Fruit fly (Drosophila melanogaster): ENCODE measurements around the gene PGRP-SA.
A peak's percentile ranks its signal among the peaks of the same experiment; 100 is the strongest.

PGRP-SA gene

DNA sequence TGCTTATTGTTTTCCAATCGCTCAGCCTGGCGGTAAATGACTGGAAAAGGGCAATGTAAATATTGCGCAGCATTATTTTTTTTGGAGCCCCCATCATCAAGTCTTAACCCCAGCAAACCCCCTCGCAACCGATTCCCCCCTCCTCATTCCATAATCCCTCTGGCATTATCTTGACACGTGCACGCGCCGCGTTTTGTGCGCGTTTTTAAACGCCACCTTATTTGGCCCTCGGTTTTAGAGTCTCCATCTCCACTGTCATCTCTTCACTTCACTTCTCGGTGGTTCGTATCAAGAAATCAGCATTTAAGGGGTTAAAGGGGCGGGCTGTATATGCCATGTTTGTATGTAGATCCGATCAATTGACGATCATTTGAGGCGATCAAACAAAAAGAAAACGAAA, 14.5 kb upstream of the PGRP-SA start:
- TF ChIP-seq Dif (GFP tag; optimal IDR thresholded peaks at IDR 0.05; ENCODE audit: partially characterized antibody) (no peak), dmrt93B (GFP tag; optimal IDR thresholded peaks at IDR 0.05) (no peak), dl (GFP tag; optimal IDR thresholded peaks at IDR 0.05; ENCODE audit: insufficient read depth in 1 of 2, partially characterized antibody in 2 of 2) (no peak)

DNA sequence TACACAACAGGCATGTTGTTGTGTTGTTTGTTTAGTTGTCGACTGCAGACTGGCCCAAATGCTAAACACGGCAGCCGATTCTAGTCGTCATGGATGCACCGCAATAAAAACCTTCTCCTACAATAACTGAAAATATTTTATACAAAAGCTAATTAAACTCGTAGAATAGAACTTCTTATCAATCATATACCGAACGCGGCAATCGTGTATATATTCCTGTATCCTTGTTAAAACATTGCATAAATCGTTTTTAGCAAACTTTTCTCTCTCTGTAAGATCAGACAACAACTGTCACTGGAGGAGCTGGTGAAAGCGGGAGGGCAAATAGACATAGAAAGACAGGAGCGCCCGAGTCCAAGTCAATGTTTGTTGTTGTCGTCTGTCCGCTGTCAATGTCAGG, 12.7 kb upstream of the PGRP-SA start:
- TF ChIP-seq Hr83 (GFP tag; optimal IDR thresholded peaks at IDR 0.05; ENCODE audit: poor library complexity, severe bottlenecking): no peak
- TF ChIP-seq foxo (GFP tag; optimal IDR thresholded peaks at IDR 0.05): peak in 1 of 2 experiments; percentile 17

DNA sequence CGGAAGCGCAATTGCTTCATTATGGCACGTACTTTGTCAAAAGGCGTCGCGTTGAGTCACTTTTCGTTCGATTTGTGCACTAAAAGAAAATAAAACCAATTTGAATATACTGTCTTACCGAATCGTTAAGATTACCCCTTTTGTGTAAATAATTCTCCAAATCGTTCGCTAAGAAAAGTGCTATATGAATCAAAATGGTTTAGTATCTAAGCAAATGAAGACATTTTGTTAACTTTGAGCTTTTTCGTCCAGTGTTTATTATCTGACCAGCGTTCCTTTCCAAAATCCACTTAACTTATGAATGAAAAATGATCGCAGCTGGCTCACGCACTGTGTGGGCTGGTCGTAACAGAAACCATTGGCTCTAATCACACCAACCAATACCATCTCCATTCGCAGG, 11.4 kb upstream of the PGRP-SA start:
- peak; percentile 48 for TF ChIP-seq HLH106 (tag; optimal IDR thresholded peaks at IDR 0.05)
- no peak for TF ChIP-seq usp (GFP tag; optimal IDR thresholded peaks at IDR 0.05)
- TF ChIP-seq dl (GFP tag; optimal IDR thresholded peaks at IDR 0.05; ENCODE audit: insufficient read depth in 1 of 2, partially characterized antibody in 2 of 2): no peak
- no peak for TF ChIP-seq Jra (GFP tag; optimal IDR thresholded peaks at IDR 0.05)
- no peak for TF ChIP-seq dsf (GFP tag; optimal IDR thresholded peaks at IDR 0.05; ENCODE audit: borderline replicate concordance)
- peak; percentile 27 for TF ChIP-seq br (GFP tag; optimal IDR thresholded peaks at IDR 0.05)
- TF ChIP-seq tai (GFP tag; optimal IDR thresholded peaks at IDR 0.05): no peak
- TF ChIP-seq CrebA (GFP tag; optimal IDR thresholded peaks at IDR 0.05; ENCODE audit: borderline replicate concordance): no peak
- TF ChIP-seq CG9705 (GFP tag; optimal IDR thresholded peaks at IDR 0.05): no peak
- no peak for TF ChIP-seq pan (optimal IDR thresholded peaks at IDR 0.05)
- TF ChIP-seq Hnf4 (GFP tag; optimal IDR thresholded peaks at IDR 0.05): peak; percentile 20
- peak; percentile 39 for TF ChIP-seq fru (GFP tag; optimal IDR thresholded peaks at IDR 0.05)
- no peak for TF ChIP-seq lola (GFP tag; optimal IDR thresholded peaks at IDR 0.05)
- no peak for TF ChIP-seq GATAd (GFP tag; optimal IDR thresholded peaks at IDR 0.05)
- TF ChIP-seq Rel (GFP tag; optimal IDR thresholded peaks at IDR 0.05): no peak
- TF ChIP-seq Rel (tag; optimal IDR thresholded peaks at IDR 0.05): no peak
- no peak for TF ChIP-seq Vsx2 (GFP tag; optimal IDR thresholded peaks at IDR 0.05; ENCODE audit: partially characterized antibody)
- TF ChIP-seq h (GFP tag; optimal IDR thresholded peaks at IDR 0.05): peak; percentile 66
- TF ChIP-seq Hr78 (GFP tag; optimal IDR thresholded peaks at IDR 0.05): no peak
- TF ChIP-seq Myc (optimal IDR thresholded peaks at IDR 0.05): no peak
- peak; percentile 73 for TF ChIP-seq rgr (GFP tag; optimal IDR thresholded peaks at IDR 0.05)
- peak; percentile 25 for TF ChIP-seq psq (GFP tag; optimal IDR thresholded peaks at IDR 0.05)
- peak; percentile 27 for TF ChIP-seq OdsH (GFP tag; optimal IDR thresholded peaks at IDR 0.05)
- TF ChIP-seq N (GFP tag; optimal IDR thresholded peaks at IDR 0.05): no peak
- no peak for TF ChIP-seq Abd-B (GFP tag; optimal IDR thresholded peaks at IDR 0.05)
- peak; percentile 58 for TF ChIP-seq ey (GFP tag; optimal IDR thresholded peaks at IDR 0.05)
- TF ChIP-seq woc (GFP tag; optimal IDR thresholded peaks at IDR 0.05): no peak
- peak in 1 of 2 experiments; percentile 64 for TF ChIP-seq foxo (GFP tag; optimal IDR thresholded peaks at IDR 0.05)
- no peak for TF ChIP-seq sv (GFP tag; optimal IDR thresholded peaks at IDR 0.05)
- no peak for TF ChIP-seq brk (GFP tag; optimal IDR thresholded peaks at IDR 0.05)
- no peak for TF ChIP-seq CG32264 (GFP tag; optimal IDR thresholded peaks at IDR 0.05)
- TF ChIP-seq sage (GFP tag; optimal IDR thresholded peaks at IDR 0.05): no peak
- no peak for TF ChIP-seq dmrt93B (GFP tag; optimal IDR thresholded peaks at IDR 0.05)
- peak; percentile 30 for TF ChIP-seq Sp1 (GFP tag; optimal IDR thresholded peaks at IDR 0.05)
- TF ChIP-seq Dif (GFP tag; optimal IDR thresholded peaks at IDR 0.05; ENCODE audit: partially characterized antibody): no peak
- no peak for TF ChIP-seq Hr83 (GFP tag; optimal IDR thresholded peaks at IDR 0.05; ENCODE audit: poor library complexity, severe bottlenecking)
- TF ChIP-seq Dfd (GFP tag; optimal IDR thresholded peaks at IDR 0.05): no peak
- no peak for TF ChIP-seq Mio (GFP tag; optimal IDR thresholded peaks at IDR 0.05)
- no peak for TF ChIP-seq jim (GFP tag; optimal IDR thresholded peaks at IDR 0.05)

Data from whole organism, wandering third instar larva.